Fruit fly (Drosophila melanogaster) whole organism, embryonic: ENCODE data around the gene CG10725.
A peak's percentile ranks its signal among the peaks of the same experiment; 100 is the strongest.

ENCODE experiments used
- ATbp ChIP-seq: fragments of 200-800 bp; sonication (Bioruptor generic); optimal IDR thresholded peaks from 2 replicates; lab custom pipeline; 2017; ENCODE audit warnings: missing biosample characterization, mild to moderate bottlenecking, missing genetic modification characterization, missing genetic modification reagents
- Aef1 ChIP-seq: fragments of 200-800 bp; sonication (Bioruptor generic); IDR thresholded peaks from 3 replicates; pipeline ENCODE4 v1.3.6; 2022; ENCODE audit warnings: missing biosample characterization, missing genetic modification characterization
- CG11085 ChIP-seq: fragments of 200-800 bp; sonication (Bioruptor generic); IDR thresholded peaks from 2 replicates; pipeline ENCODE4 v1.3.6; 2022; ENCODE audit warnings: missing biosample characterization, missing genetic modification characterization
- CG11398 ChIP-seq: fragments of 200-800 bp; sonication (Bioruptor generic); optimal IDR thresholded peaks from 2 replicates; lab custom pipeline; 2016; ENCODE audit warnings: missing biosample characterization, missing genetic modification characterization
- CG12391 ChIP-seq: fragments of 200-800 bp; sonication (Bioruptor generic); optimal IDR thresholded peaks from 3 replicates; lab custom pipeline; 2018; ENCODE audit warnings: missing biosample characterization, mild to moderate bottlenecking, missing genetic modification characterization, moderate library complexity
- CG13624 ChIP-seq: fragments of 200-800 bp; sonication (Bioruptor generic); optimal IDR thresholded peaks from 2 replicates; lab custom pipeline; 2016; ENCODE audit warnings: missing biosample characterization, missing genetic modification characterization
- CG14050 ChIP-seq: fragments of 200-800 bp; sonication (Bioruptor generic); IDR thresholded peaks from 3 replicates; pipeline ENCODE4 v1.3.6; 2022; ENCODE audit warnings: missing biosample characterization, missing genetic modification characterization
- CG16813 ChIP-seq: fragments of 200-800 bp; sonication (Bioruptor generic); IDR thresholded peaks from 3 replicates; pipeline ENCODE4 v1.3.6; 2022; ENCODE audit warnings: missing biosample characterization, missing genetic modification characterization; ENCODE audit not compliant: partially characterized antibody
- CG16863 ChIP-seq: fragments of 200-800 bp; sonication (Bioruptor generic); optimal IDR thresholded peaks from 3 replicates; lab custom pipeline; 2016; ENCODE audit warnings: missing biosample characterization, missing genetic modification characterization
- CG18764 ChIP-seq: fragments of 200-800 bp; sonication (Bioruptor generic); optimal IDR thresholded peaks from 3 replicates; lab custom pipeline; 2016; ENCODE audit warnings: missing biosample characterization, missing genetic modification characterization
- CG31388 ChIP-seq: fragments of 200-800 bp; sonication (Bioruptor generic); optimal IDR thresholded peaks from 2 replicates; lab custom pipeline; 2016; ENCODE audit warnings: missing biosample characterization, missing genetic modification characterization
- CG4854 ChIP-seq: fragments of 200-800 bp; sonication (Bioruptor generic); optimal IDR thresholded peaks from 2 replicates; lab custom pipeline; 2016; ENCODE audit warnings: missing biosample characterization, missing genetic modification characterization, inconsistent platforms
- CG5245 ChIP-seq: fragments of 200-800 bp; sonication (Bioruptor generic); optimal IDR thresholded peaks from 3 replicates; lab custom pipeline; 2016; ENCODE audit warnings: missing biosample characterization, missing genetic modification characterization
- CG7928 ChIP-seq: fragments of 200-800 bp; sonication (Bioruptor generic); optimal IDR thresholded peaks from 2 replicates; lab custom pipeline; 2017; ENCODE audit warnings: missing biosample characterization, mild to moderate bottlenecking, missing genetic modification characterization
- CG8478 ChIP-seq: fragments of >200 bp; optimal IDR thresholded peaks from 2 replicates; lab custom pipeline; 2018
- Doc2 ChIP-seq: fragments of 200-800 bp; sonication (Bioruptor generic); IDR thresholded peaks from 2 replicates; pipeline ENCODE4 v1.3.6; 2022; ENCODE audit warnings: missing biosample characterization, missing genetic modification characterization
- Doc3 ChIP-seq: fragments of 200-800 bp; sonication (Bioruptor generic); IDR thresholded peaks from 3 replicates; pipeline ENCODE4 v1.3.6; 2022; ENCODE audit warnings: missing biosample characterization, missing genetic modification characterization; ENCODE audit not compliant: partially characterized antibody
- E2f2 ChIP-seq: fragments of 200-800 bp; sonication (Bioruptor generic); IDR thresholded peaks from 2 replicates; pipeline ENCODE4 v1.3.6; 2022; ENCODE audit warnings: missing biosample characterization, missing genetic modification characterization
- Gsc ChIP-seq: fragments of 200-800 bp; sonication (Bioruptor generic); IDR thresholded peaks from 2 replicates; pipeline ENCODE4 v1.3.6; 2022; ENCODE audit warnings: missing biosample characterization, missing genetic modification characterization
- H15 ChIP-seq: fragments of 200-800 bp; sonication (Bioruptor generic); IDR thresholded peaks from 3 replicates; pipeline ENCODE4 v1.3.6; 2022; ENCODE audit warnings: missing biosample characterization, missing genetic modification characterization
- HLH4C ChIP-seq: fragments of 200-800 bp; sonication (Bioruptor generic); IDR thresholded peaks from 3 replicates; pipeline ENCODE4 v1.3.6; 2022; ENCODE audit warnings: missing biosample characterization, missing genetic modification characterization; ENCODE audit not compliant: partially characterized antibody
- HLHmδ ChIP-seq: fragments of 200-800 bp; sonication (Bioruptor generic); optimal IDR thresholded peaks from 2 replicates; lab custom pipeline; 2018; ENCODE audit warnings: missing biosample characterization, mild to moderate bottlenecking, missing genetic modification characterization, moderate library complexity
- Hr3 ChIP-seq: fragments of 200-800 bp; sonication (Bioruptor generic); optimal IDR thresholded peaks from 3 replicates; lab custom pipeline; 2016; ENCODE audit warnings: missing biosample characterization, missing genetic modification characterization
- Hr78 ChIP-seq, 2 experiments: fragments of 200-800 bp in 1 of 2; fragments of >200 bp in 1 of 2; sonication (Bioruptor generic) in 1 of 2; optimal IDR thresholded peaks; 2 replicates each; lab custom pipeline; 2017 to 2019; ENCODE audit warnings: missing biosample characterization in 2 of 2, missing genetic modification characterization in 2 of 2, mild to moderate bottlenecking in 1 of 2, moderate library complexity in 1 of 2
- NC2β ChIP-seq: fragments of 200-800 bp; sonication (Bioruptor generic); optimal IDR thresholded peaks from 2 replicates; lab custom pipeline; 2016; ENCODE audit warnings: missing biosample characterization, missing genetic modification characterization
- Neu2 ChIP-seq: fragments of 200-800 bp; sonication (Bioruptor generic); optimal IDR thresholded peaks from 3 replicates; lab custom pipeline; 2016; ENCODE audit warnings: missing biosample characterization, missing genetic modification characterization, borderline replicate concordance
- Nf-YC ChIP-seq: fragments of 200-800 bp; optimal IDR thresholded peaks from 3 replicates; lab custom pipeline; 2019; ENCODE audit warnings: missing biosample characterization, mild to moderate bottlenecking, missing genetic modification characterization, moderate library complexity
- Sry-δ ChIP-seq: fragments of 200-800 bp; sonication (Bioruptor generic); optimal IDR thresholded peaks from 2 replicates; lab custom pipeline; 2016; ENCODE audit warnings: missing biosample characterization, missing genetic modification characterization
- Trl ChIP-seq, 3 experiments: fragments of >200 bp in 2 of 3; fragments of 200-800 bp in 1 of 3; sonication (Bioruptor generic) in 1 of 3; optimal IDR thresholded peaks; 2 replicates in 1 of 3; 3 replicates in 2 of 3; lab custom pipeline; 2016 to 2017; ENCODE audit warnings: missing biosample characterization in 1 of 3, missing genetic modification characterization in 1 of 3
- al ChIP-seq: fragments of 200-800 bp; sonication (Bioruptor generic); IDR thresholded peaks from 2 replicates; pipeline ENCODE4 v1.3.6; 2022; ENCODE audit warnings: missing biosample characterization, missing genetic modification characterization
- chm ChIP-seq: fragments of 200-800 bp; sonication (Bioruptor generic); IDR thresholded peaks from 2 replicates; pipeline ENCODE4 v1.3.6; 2022; ENCODE audit warnings: missing biosample characterization, missing genetic modification characterization
- corto ChIP-seq: fragments of 200-800 bp; sonication (Bioruptor generic); optimal IDR thresholded peaks from 2 replicates; lab custom pipeline; 2016; ENCODE audit warnings: missing biosample characterization, mild to moderate bottlenecking, missing genetic modification characterization, moderate library complexity
- dmrt99B ChIP-seq: fragments of 200-800 bp; sonication (Bioruptor generic); optimal IDR thresholded peaks from 2 replicates; lab custom pipeline; 2018; ENCODE audit warnings: missing biosample characterization, mild to moderate bottlenecking, missing genetic modification characterization, moderate library complexity
- dpn ChIP-seq, 2 experiments: fragments of 200-800 bp; sonication (Bioruptor generic); optimal IDR thresholded peaks; 3 replicates each; lab custom pipeline; 2016; ENCODE audit warnings: missing biosample characterization in 2 of 2, missing genetic modification characterization in 2 of 2
- esg ChIP-seq: fragments of 200-800 bp; sonication (Bioruptor generic); conservative IDR thresholded peaks from 2 replicates; pipeline ENCODE4 v1.3.6; 2022; ENCODE audit warnings: missing biosample characterization, missing genetic modification characterization
- gcm ChIP-seq: fragments of 200-800 bp; sonication (Bioruptor generic); optimal IDR thresholded peaks from 2 replicates; lab custom pipeline; 2019; ENCODE audit warnings: missing biosample characterization, mild to moderate bottlenecking, missing genetic modification characterization, moderate library complexity
- gt ChIP-seq: fragments of 200-800 bp; sonication (Bioruptor generic); IDR thresholded peaks from 2 replicates; pipeline ENCODE4 v1.3.6; 2022; ENCODE audit warnings: missing biosample characterization, missing genetic modification characterization
- hbn ChIP-seq: fragments of 200-800 bp; sonication (Bioruptor generic); IDR thresholded peaks from 2 replicates; pipeline ENCODE4 v1.3.6; 2022; ENCODE audit warnings: missing biosample characterization, missing genetic modification characterization; ENCODE audit not compliant: partially characterized antibody
- hth ChIP-seq: fragments of >200 bp; optimal IDR thresholded peaks from 2 replicates; lab custom pipeline; 2017; ENCODE audit warnings: inconsistent platforms
- insv ChIP-seq, 2 experiments: fragments of 200-800 bp; sonication (Bioruptor generic); optimal IDR thresholded peaks; 3 replicates each; lab custom pipeline; 2016 to 2018; ENCODE audit warnings: missing biosample characterization in 2 of 2, missing genetic modification characterization in 2 of 2
- lbe ChIP-seq: fragments of 200-800 bp; sonication (Bioruptor generic); optimal IDR thresholded peaks from 2 replicates; lab custom pipeline; 2016; ENCODE audit warnings: missing biosample characterization, mild to moderate bottlenecking, missing genetic modification characterization
- mam ChIP-seq: fragments of 200-800 bp; sonication (Bioruptor generic); optimal IDR thresholded peaks from 3 replicates; lab custom pipeline; 2016; ENCODE audit warnings: missing biosample characterization, missing genetic modification characterization
- nau ChIP-seq: fragments of 200-800 bp; sonication (Bioruptor generic); optimal IDR thresholded peaks from 3 replicates; lab custom pipeline; 2017; ENCODE audit warnings: missing biosample characterization, mild to moderate bottlenecking, missing genetic modification characterization, missing genetic modification reagents
- pum ChIP-seq: fragments of 200-800 bp; sonication (Bioruptor generic); optimal IDR thresholded peaks from 2 replicates; lab custom pipeline; 2016; ENCODE audit warnings: missing biosample characterization, missing genetic modification characterization
- rib ChIP-seq: fragments of 200-800 bp; sonication (Bioruptor generic); IDR thresholded peaks from 2 replicates; pipeline ENCODE4 v1.3.6; 2022; ENCODE audit warnings: missing biosample characterization, missing genetic modification characterization
- ro ChIP-seq: fragments of 200-800 bp; sonication (Bioruptor generic); IDR thresholded peaks from 2 replicates; pipeline ENCODE4 v1.3.6; 2022; ENCODE audit warnings: missing biosample characterization, missing genetic modification characterization
- row ChIP-seq: fragments of 200-800 bp; sonication (Bioruptor generic); IDR thresholded peaks from 3 replicates; pipeline ENCODE4 v1.3.6; 2022; ENCODE audit warnings: missing biosample characterization, missing genetic modification characterization
- sim ChIP-seq: fragments of 200-800 bp; sonication (Bioruptor generic); IDR thresholded peaks from 2 replicates; pipeline ENCODE4 v1.3.6; 2022; ENCODE audit warnings: missing biosample characterization, missing genetic modification characterization
- sob ChIP-seq: fragments of 200-800 bp; sonication (Bioruptor generic); IDR thresholded peaks from 2 replicates; pipeline ENCODE4 v1.3.6; 2022; ENCODE audit warnings: missing biosample characterization, missing genetic modification characterization
- twi ChIP-seq: fragments of 200-800 bp; optimal IDR thresholded peaks from 2 replicates; lab custom pipeline; 2019; ENCODE audit warnings: missing biosample characterization, mild to moderate bottlenecking, missing genetic modification characterization, moderate library complexity
- z ChIP-seq: fragments of 200-800 bp; sonication (Bioruptor generic); IDR thresholded peaks from 3 replicates; pipeline ENCODE4 v1.3.6; 2022; ENCODE audit warnings: missing biosample characterization, missing genetic modification characterization
- zen ChIP-seq: fragments of 200-800 bp; sonication (Bioruptor generic); optimal IDR thresholded peaks from 3 replicates; lab custom pipeline; 2018; ENCODE audit warnings: missing biosample characterization, mild to moderate bottlenecking, missing genetic modification characterization, moderate library complexity

Gene CG10725

DNA sequence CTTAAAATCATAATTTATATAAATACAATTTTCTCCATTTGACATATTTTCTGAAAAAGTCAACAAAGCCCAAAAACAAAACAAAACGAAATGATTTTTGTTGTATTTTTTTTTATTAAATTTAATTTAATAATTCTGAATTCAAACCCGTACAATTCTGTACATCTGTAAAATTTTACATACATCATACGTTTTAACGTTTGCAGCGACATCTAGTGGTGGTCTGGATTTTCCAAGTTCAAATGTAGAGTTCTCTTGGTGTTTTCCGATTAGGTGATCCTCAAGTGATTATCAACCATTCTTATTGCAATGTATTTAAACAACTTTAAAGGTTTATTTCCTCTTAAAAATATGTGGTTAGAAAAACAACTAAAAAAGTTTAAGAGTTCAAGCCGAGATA, 26.8 kb upstream of the CG10725 start (continued):
- TF ChIP-seq insv (GFP tag; optimal IDR thresholded peaks at IDR 0.05; lab: Kevin White, UChicago) (peak in 1 of 2 experiments; percentile 99), CG12391 (tag; lab: Kevin White, UChicago) (peak; percentile 16), CG16863 (GFP tag; lab: Kevin White, UChicago) (peak; percentile 8), CG11085 (GFP tag; lab: Robert Waterston, UW) (no peak), E2f2 (GFP tag; lab: Robert Waterston, UW) (no peak), CG31388 (GFP tag; lab: Kevin White, UChicago) (no peak), H15 (GFP tag; lab: Robert Waterston, UW) (0 out of 3 replicates have a peak, but pooled peaks have one; percentile 9), Nf-YC (tag; lab: Kevin White, UChicago) (peak; percentile 8), CG7928 (no peak), Gsc (GFP tag; lab: Robert Waterston, UW) (no peak), sim (GFP tag; lab: Robert Waterston, UW) (no peak), Hr3 (peak; percentile 33), CG4854 (GFP tag; lab: Kevin White, UChicago) (no peak), Trl (optimal IDR thresholded peaks at IDR 0.05; lab: Kevin White, UChicago) (no peak), Trl (GFP tag; optimal IDR thresholded peaks at IDR 0.05; lab: Kevin White, UChicago) (peak; percentile 1), esg (GFP tag; lab: Robert Waterston, UW) (no peak), CG18764 (GFP tag; lab: Kevin White, UChicago) (peak; percentile 15), Sry-δ (peak; percentile 7), pum (peak; percentile 11), Aef1 (GFP tag; lab: Robert Waterston, UW) (0 out of 3 replicates have a peak, but pooled peaks have one; percentile 16), gcm (GFP tag; lab: Kevin White, UChicago) (no peak), HLH4C (GFP tag; lab: Robert Waterston, UW) (no peak), hbn (GFP tag; lab: Robert Waterston, UW) (no peak), CG5245 (peak; percentile 61), row (GFP tag; lab: Robert Waterston, UW) (no peak), z (GFP tag; lab: Robert Waterston, UW) (no peak), HLHmδ (no peak), nau (GFP tag; lab: Kevin White, UChicago) (no peak), CG13624 (GFP tag; lab: Kevin White, UChicago) (no peak), CG14050 (GFP tag; lab: Robert Waterston, UW) (no peak), ro (GFP tag; lab: Robert Waterston, UW) (no peak), CG11398 (no peak), gt (GFP tag; lab: Robert Waterston, UW) (no peak), dpn (GFP tag; optimal IDR thresholded peaks at IDR 0.05; lab: Kevin White, UChicago) (peak; percentile 24 to 63), chm (GFP tag; lab: Robert Waterston, UW) (no peak), NC2β (GFP tag; lab: Kevin White, UChicago) (no peak), rib (GFP tag; lab: Robert Waterston, UW) (no peak), Doc2 (no peak), Doc3 (no peak), ATbp (GFP tag; lab: Kevin White, UChicago) (no peak), Neu2 (GFP tag; lab: Kevin White, UChicago) (no peak), sob (no peak), al (no peak), hth (no peak), mam (GFP tag; lab: Kevin White, UChicago) (peak; percentile 43), corto (GFP tag; lab: Kevin White, UChicago) (no peak), lbe (GFP tag; lab: Kevin White, UChicago) (no peak), CG8478 (lab: Kevin White, UChicago) (no peak), twi (peak; percentile 6), Hr78 (GFP tag; optimal IDR thresholded peaks at IDR 0.05; lab: Kevin White, UChicago) (no peak), dmrt99B (tag; lab: Kevin White, UChicago) (no peak), zen (peak; percentile 83), CG16813 (GFP tag; lab: Robert Waterston, UW) (no peak)
